Fruit fly (Drosophila melanogaster) whole organism, prepupa: ENCODE data around the gene CG2129.

Source experiments
- CG10631 ChIP-seq: fragments of 200-800 bp; sonication (Bioruptor generic); optimal IDR thresholded peaks from 2 replicates; lab custom pipeline; 2016; ENCODE audit warnings: missing biosample characterization, missing genetic modification characterization
- CG1621 ChIP-seq: fragments of 200-800 bp; sonication (Bioruptor generic); optimal IDR thresholded peaks from 3 replicates; lab custom pipeline; 2018; ENCODE audit warnings: missing biosample characterization, mild to moderate bottlenecking, missing genetic modification characterization
- CG6163 ChIP-seq: fragments of 200-800 bp; sonication (Bioruptor generic); IDR thresholded peaks from 3 replicates; pipeline ENCODE4 v1.3.6; 2022; ENCODE audit warnings: missing biosample characterization, missing genetic modification characterization
- CG8119 ChIP-seq: fragments of 200-800 bp; sonication (Bioruptor generic); IDR thresholded peaks from 3 replicates; pipeline ENCODE4 v1.3.6; 2022; ENCODE audit warnings: missing biosample characterization, missing genetic modification characterization
- CG9139 ChIP-seq: fragments of 200-800 bp; sonication (Bioruptor generic); optimal IDR thresholded peaks from 3 replicates; lab custom pipeline; 2017; ENCODE audit warnings: missing biosample characterization, mild to moderate bottlenecking, missing genetic modification characterization
- Hr39 ChIP-seq: fragments of 200-800 bp; sonication (Bioruptor generic); optimal IDR thresholded peaks from 2 replicates; lab custom pipeline; 2016; ENCODE audit warnings: missing biosample characterization, missing genetic modification characterization
- Lpt ChIP-seq: fragments of 200-800 bp; sonication (Bioruptor generic); optimal IDR thresholded peaks from 3 replicates; lab custom pipeline; 2016; ENCODE audit warnings: missing biosample characterization, missing genetic modification characterization
- Smox ChIP-seq: fragments of 200-800 bp; sonication (Bioruptor generic); optimal IDR thresholded peaks from 3 replicates; lab custom pipeline; 2016; ENCODE audit warnings: missing biosample characterization, missing genetic modification characterization
- Sox102F ChIP-seq: fragments of 200-800 bp; sonication (Bioruptor generic); optimal IDR thresholded peaks from 2 replicates; lab custom pipeline; 2016; ENCODE audit warnings: missing biosample characterization, mild to moderate bottlenecking, missing genetic modification characterization
- Sox15 ChIP-seq: fragments of 200-800 bp; sonication (Bioruptor generic); optimal IDR thresholded peaks from 3 replicates; lab custom pipeline; 2016; ENCODE audit warnings: missing biosample characterization, missing genetic modification characterization
- eg ChIP-seq: fragments of 200-800 bp; sonication (Bioruptor generic); IDR thresholded peaks from 3 replicates; pipeline ENCODE4 v1.3.6; 2022; ENCODE audit warnings: missing biosample characterization, missing genetic modification characterization
- fd85E ChIP-seq: fragments of 200-800 bp; sonication (Bioruptor generic); optimal IDR thresholded peaks from 3 replicates; lab custom pipeline; 2016; ENCODE audit warnings: missing biosample characterization, missing genetic modification characterization
- spab ChIP-seq: fragments of 200-800 bp; sonication (Bioruptor generic); optimal IDR thresholded peaks from 2 replicates; lab custom pipeline; 2017; ENCODE audit warnings: missing biosample characterization, mild to moderate bottlenecking, missing genetic modification characterization, missing genetic modification reagents
- vri ChIP-seq: fragments of 200-800 bp; sonication (Bioruptor generic); optimal IDR thresholded peaks from 3 replicates; lab custom pipeline; 2016; ENCODE audit warnings: missing biosample characterization, mild to moderate bottlenecking, missing genetic modification characterization

- TF ChIP-seq eg (GFP tag; lab: Robert Waterston, UW): peak; percentile 55; the same call in 2 of the 3 replicates
- TF ChIP-seq CG8119 (GFP tag; lab: Robert Waterston, UW): 0 out of 3 replicates have a peak, but pooled peaks have one; percentile 29
- no peak for TF ChIP-seq Lpt (GFP tag; lab: Kevin White, UChicago)
- TF ChIP-seq Sox15 (GFP tag; lab: Kevin White, UChicago): no peak
- TF ChIP-seq CG1621 (tag; lab: Kevin White, UChicago): no peak
- no peak for TF ChIP-seq spab (GFP tag; lab: Kevin White, UChicago)
- no peak for TF ChIP-seq fd85E (GFP tag; lab: Kevin White, UChicago)
- no peak for TF ChIP-seq Sox102F (GFP tag; lab: Kevin White, UChicago)
- TF ChIP-seq vri (GFP tag; lab: Kevin White, UChicago): no peak
- TF ChIP-seq CG9139: no peak
- no peak for TF ChIP-seq Smox (GFP tag; lab: Kevin White, UChicago)
- TF ChIP-seq CG10631 (GFP tag; lab: Kevin White, UChicago): no peak
- TF ChIP-seq Hr39 (GFP tag; lab: Kevin White, UChicago): no peak
- TF ChIP-seq CG6163 (GFP tag; lab: Robert Waterston, UW): peak; percentile 50; the same call in 2 of the 3 replicates
Observed at dm6 chrX:8126149-8126548, 19.5 kb upstream of the CG2129 start.
